Worm (Caenorhabditis elegans): ENCODE data around the gene nhr-106.

Gene nhr-106

ce11 chrV:486684-487083 is 2.7 kb upstream of the nhr-106 start, which contains the start of gene nhr-211:
Gene nhr-211, plus strand, starts transcription at chrV:486984.
- TF ChIP-seq ets-5 (GFP tag; IDR thresholded peaks at IDR 0.05) (no peak), C34B4.2 (tag; optimal IDR thresholded peaks at IDR 0.05) (no peak), lin-39 (tag; optimal IDR thresholded peaks at IDR 0.05) (no peak), hlh-17 (GFP tag; optimal IDR thresholded peaks at IDR 0.05; ENCODE audit: borderline replicate concordance) (no peak), ama-1 (optimal IDR thresholded peaks at IDR 0.05) (no peak), lir-3 (tag; optimal IDR thresholded peaks at IDR 0.05; ENCODE audit: poor library complexity) (no peak), xbp-1 (tag; optimal IDR thresholded peaks at IDR 0.05) (no peak), rnt-1 (tag; optimal IDR thresholded peaks at IDR 0.05) (no peak), snpc-4 (tag; optimal IDR thresholded peaks at IDR 0.05) (no peak), nhr-47 (tag; optimal IDR thresholded peaks at IDR 0.05) (no peak), fkh-10 (GFP tag; optimal IDR thresholded peaks at IDR 0.05) (no peak)

- TF ChIP-seq nhr-76 (tag; optimal IDR thresholded peaks at IDR 0.05) (no peak), dpl-1 (GFP tag; optimal IDR thresholded peaks at IDR 0.05) (no peak), elt-3 (tag; optimal IDR thresholded peaks at IDR 0.05) (no peak), lin-13 (GFP tag; optimal IDR thresholded peaks at IDR 0.05) (no peak), lin-14 (GFP tag; optimal IDR thresholded peaks at IDR 0.05) (no peak), nhr-84 (tag; optimal IDR thresholded peaks at IDR 0.05) (no peak), irx-1 (tag; optimal IDR thresholded peaks at IDR 0.05) (no peak), hpl-2 (GFP tag; optimal IDR thresholded peaks at IDR 0.05) (no peak), alr-1 (tag; optimal IDR thresholded peaks at IDR 0.05; ENCODE audit: borderline replicate concordance) (no peak), tbx-2 (tag; optimal IDR thresholded peaks at IDR 0.05) (no peak)
Measured at ce11 chrV:487980-488379, 1.4 kb upstream of the nhr-106 start.

- TF ChIP-seq lin-39 (tag; optimal IDR thresholded peaks at IDR 0.05) = no peak
- TF ChIP-seq skn-1 (tag; optimal IDR thresholded peaks at IDR 0.05) = no peak
- TF ChIP-seq aha-1 (tag; optimal IDR thresholded peaks at IDR 0.05) = no peak
- no peak for TF ChIP-seq ztf-4 (tag; optimal IDR thresholded peaks at IDR 0.05)
- no peak for TF ChIP-seq nhr-11 (tag; optimal IDR thresholded peaks at IDR 0.05)
- TF ChIP-seq lin-15B (tag; optimal IDR thresholded peaks at IDR 0.05) = no peak
- TF ChIP-seq dpl-1 (GFP tag; optimal IDR thresholded peaks at IDR 0.05) = no peak
- no peak for TF ChIP-seq mdl-1 (tag; optimal IDR thresholded peaks at IDR 0.05)
- TF ChIP-seq fkh-8 (tag; optimal IDR thresholded peaks at IDR 0.05) = no peak
- TF ChIP-seq snpc-4 (tag; optimal IDR thresholded peaks at IDR 0.05) = no peak
- no peak for TF ChIP-seq nhr-237 (tag; optimal IDR thresholded peaks at IDR 0.05)
- no peak for TF ChIP-seq sptf-1 (tag; optimal IDR thresholded peaks at IDR 0.05)
- no peak for TF ChIP-seq hlh-17 (GFP tag; optimal IDR thresholded peaks at IDR 0.05; ENCODE audit: borderline replicate concordance)
- TF ChIP-seq lin-14 (GFP tag; optimal IDR thresholded peaks at IDR 0.05) = no peak
- TF ChIP-seq nhr-77 (tag; optimal IDR thresholded peaks at IDR 0.05) = no peak
- no peak for TF ChIP-seq snu-23 (GFP tag; optimal IDR thresholded peaks at IDR 0.05)
- no peak for TF ChIP-seq xbp-1 (tag; optimal IDR thresholded peaks at IDR 0.05)
- no peak for TF ChIP-seq blmp-1 (tag; optimal IDR thresholded peaks at IDR 0.05)
Measured at ce11 chrV:491432-491831, 2.0 kb downstream of the nhr-106 start, which contains the start of gene str-196. Gene str-196, plus strand, starts transcription at chrV:491732.

- TF ChIP-seq efl-1 (optimal IDR thresholded peaks at IDR 0.05) = no peak
- peak in 1 of 2 experiments; percentile 61 for TF ChIP-seq efl-1 (GFP tag; optimal IDR thresholded peaks at IDR 0.05 in 1 of 2)
- TF ChIP-seq blmp-1 (tag; optimal IDR thresholded peaks at IDR 0.05) = peak; percentile 51
- peak in 1 of 2 experiments; percentile 60 for TF ChIP-seq lin-35 (GFP tag; optimal IDR thresholded peaks at IDR 0.05)
- TF ChIP-seq C04F5.9 (tag; optimal IDR thresholded peaks at IDR 0.05) = no peak
- peak; percentile 5 for TF ChIP-seq nhr-77 (tag; optimal IDR thresholded peaks at IDR 0.05)
- TF ChIP-seq unc-130 (tag; optimal IDR thresholded peaks at IDR 0.05) = no peak
- TF ChIP-seq nhr-71 (tag; optimal IDR thresholded peaks at IDR 0.05) = peak; percentile 29
- peak; percentile 45 for TF ChIP-seq nhr-90 (tag; optimal IDR thresholded peaks at IDR 0.05; ENCODE audit: poor library complexity)
- peak; percentile 18 for TF ChIP-seq nhr-85 (tag)
- TF ChIP-seq elt-2 (tag; optimal IDR thresholded peaks at IDR 0.05) = peak; percentile 34
- peak in 1 of 2 experiments; percentile 30 for TF ChIP-seq mdl-1 (tag; optimal IDR thresholded peaks at IDR 0.05)
- TF ChIP-seq nhr-20 (tag; optimal IDR thresholded peaks at IDR 0.05) = peak; percentile 58
- TF ChIP-seq Y116A8C.19 (tag; optimal IDR thresholded peaks at IDR 0.05; ENCODE audit: borderline replicate concordance) = no peak
- TF ChIP-seq elt-3 (tag; optimal IDR thresholded peaks at IDR 0.05) = peak in 2 of 6 experiments; percentile 27 to 55
- no peak for TF ChIP-seq fkh-10 (GFP tag; optimal IDR thresholded peaks at IDR 0.05)
- no peak for TF ChIP-seq dsc-1 (tag; optimal IDR thresholded peaks at IDR 0.05)
- no peak for TF ChIP-seq lir-3 (tag; optimal IDR thresholded peaks at IDR 0.05; ENCODE audit: poor library complexity)
- TF ChIP-seq vab-15 (tag; optimal IDR thresholded peaks at IDR 0.05) = no peak
- peak; percentile 38 for TF ChIP-seq snu-23 (GFP tag; optimal IDR thresholded peaks at IDR 0.05)
- no peak for TF ChIP-seq ztf-11 (tag; optimal IDR thresholded peaks at IDR 0.05)
- peak; percentile 6 for TF ChIP-seq tbx-2 (tag; optimal IDR thresholded peaks at IDR 0.05)
- no peak for TF ChIP-seq unc-30 (tag; optimal IDR thresholded peaks at IDR 0.05)
Measured at ce11 chrV:494284-494683, 4.9 kb downstream of the nhr-106 start, which contains the start of gene nhr-131. Gene nhr-131, plus strand, starts transcription at chrV:494370.

Data from whole organism, L1 larva.